Fruit fly (Drosophila melanogaster): ENCODE results near the gene hyx.

Gene hyx

dm6 chr3R:9031797-9032418, 6.7 kb upstream of the hyx start (continued):
- peak; percentile 73 for TF ChIP-seq CG17186 (GFP tag; optimal IDR thresholded peaks at IDR 0.05)
- peak; percentile 58 for TF ChIP-seq slp2 (GFP tag; optimal IDR thresholded peaks at IDR 0.05)
- TF ChIP-seq sob (GFP tag; IDR thresholded peaks at IDR 0.05): peak; percentile 88
- peak; percentile 75 for TF ChIP-seq CG16863 (GFP tag; optimal IDR thresholded peaks at IDR 0.05)
- peak; percentile 71; the same call in 1 of the 2 replicates for TF ChIP-seq toy (GFP tag; IDR thresholded peaks at IDR 0.05)
- TF ChIP-seq CG5180 (GFP tag; optimal IDR thresholded peaks at IDR 0.05): peak; percentile 59
- peak; percentile 90 for TF ChIP-seq Fer3 (tag; optimal IDR thresholded peaks at IDR 0.05)
- TF ChIP-seq CG11560 (tag; IDR thresholded peaks at IDR 0.05): peak; percentile 69; the same call in 2 of the 3 replicates
- peak; percentile 74 for TF ChIP-seq CrebB (tag; optimal IDR thresholded peaks at IDR 0.05)
- no peak for TF ChIP-seq Doc3 (GFP tag; IDR thresholded peaks at IDR 0.05; ENCODE audit: partially characterized antibody)
- TF ChIP-seq fu2 (GFP tag; optimal IDR thresholded peaks at IDR 0.05): peak; percentile 70
- peak; percentile 62 for TF ChIP-seq CG4617 (GFP tag; optimal IDR thresholded peaks at IDR 0.05; ENCODE audit: borderline replicate concordance)
- TF ChIP-seq Chrac-16 (GFP tag; optimal IDR thresholded peaks at IDR 0.05): peak; percentile 82
- peak; percentile 82 for TF ChIP-seq bowl (GFP tag; IDR thresholded peaks at IDR 0.05)
- TF ChIP-seq nau (GFP tag; optimal IDR thresholded peaks at IDR 0.05): peak; percentile 80
- TF ChIP-seq CG15011 (GFP tag; optimal IDR thresholded peaks at IDR 0.05): peak; percentile 76
- no peak for TF ChIP-seq Dfd (GFP tag; optimal IDR thresholded peaks at IDR 0.05)
- TF ChIP-seq CG6765 (GFP tag; optimal IDR thresholded peaks at IDR 0.05): peak; percentile 46
- peak; percentile 64 for TF ChIP-seq CG17802 (tag; optimal IDR thresholded peaks at IDR 0.05)
- TF ChIP-seq D19A (tag; optimal IDR thresholded peaks at IDR 0.05): peak; percentile 75
- TF ChIP-seq CG12659 (GFP tag; optimal IDR thresholded peaks at IDR 0.05): peak; percentile 86
- TF ChIP-seq CG30431 (GFP tag; optimal IDR thresholded peaks at IDR 0.05): peak; percentile 76
- TF ChIP-seq al (GFP tag; IDR thresholded peaks at IDR 0.05): peak; percentile 76
- TF ChIP-seq ato (GFP tag; IDR thresholded peaks at IDR 0.05; ENCODE audit: partially characterized antibody): no peak
- TF ChIP-seq Six4 (GFP tag; optimal IDR thresholded peaks at IDR 0.05): peak; percentile 68
- peak; percentile 70 for TF ChIP-seq CG8281 (tag; optimal IDR thresholded peaks at IDR 0.05)
- TF ChIP-seq Lhr (GFP tag; optimal IDR thresholded peaks at IDR 0.05): peak; percentile 46
- peak; percentile 68 for TF ChIP-seq crc (GFP tag; optimal IDR thresholded peaks at IDR 0.05)
- no peak for TF ChIP-seq CG7963 (GFP tag; IDR thresholded peaks at IDR 0.05; ENCODE audit: partially characterized antibody)
- no peak for TF ChIP-seq CG10431 (GFP tag; optimal IDR thresholded peaks at IDR 0.05)
- TF ChIP-seq ewg (GFP tag; optimal IDR thresholded peaks at IDR 0.05): peak; percentile 86
- peak; percentile 89 to 99 for TF ChIP-seq bsh (GFP tag; optimal IDR thresholded peaks at IDR 0.05)
- peak; percentile 88 for TF ChIP-seq Rfx (GFP tag; IDR thresholded peaks at IDR 0.05)
- peak; percentile 67 for TF ChIP-seq Vsx1 (GFP tag; optimal IDR thresholded peaks at IDR 0.05)
- peak; percentile 85 for TF ChIP-seq ems (GFP tag; optimal IDR thresholded peaks at IDR 0.05)
- peak; percentile 47; the same call in 1 of the 2 replicates for TF ChIP-seq CG8765 (GFP tag; IDR thresholded peaks at IDR 0.05)
- TF ChIP-seq Dll (GFP tag; IDR thresholded peaks at IDR 0.05; ENCODE audit: partially characterized antibody): no peak
- TF ChIP-seq disco-r (GFP tag; optimal IDR thresholded peaks at IDR 0.05): peak; percentile 77
- TF ChIP-seq insv (GFP tag; optimal IDR thresholded peaks at IDR 0.05): peak in 1 of 2 experiments; percentile 3
- no peak for TF ChIP-seq z (GFP tag; IDR thresholded peaks at IDR 0.05)
- no peak for TF ChIP-seq CG8478 (optimal IDR thresholded peaks at IDR 0.05)
- TF ChIP-seq Pdp1 (GFP tag; optimal IDR thresholded peaks at IDR 0.05): peak; percentile 63 to 83
- peak; percentile 39 for TF ChIP-seq exex (tag; optimal IDR thresholded peaks at IDR 0.05)
- TF ChIP-seq CG4730 (GFP tag; IDR thresholded peaks at IDR 0.05): peak; percentile 91
- TF ChIP-seq nerfin-1 (tag; optimal IDR thresholded peaks at IDR 0.05): peak; percentile 64
- no peak for TF ChIP-seq CG2129 (GFP tag; IDR thresholded peaks at IDR 0.05; ENCODE audit: partially characterized antibody)
- TF ChIP-seq CG18476 (GFP tag; optimal IDR thresholded peaks at IDR 0.05): peak; percentile 85
- no peak for TF ChIP-seq lov (optimal IDR thresholded peaks at IDR 0.05)
- peak; percentile 85 for TF ChIP-seq lov (GFP tag; IDR thresholded peaks at IDR 0.05)
